Worm (Caenorhabditis elegans): ENCODE measurements around the gene srg-4.

Gene srg-4

DNA sequence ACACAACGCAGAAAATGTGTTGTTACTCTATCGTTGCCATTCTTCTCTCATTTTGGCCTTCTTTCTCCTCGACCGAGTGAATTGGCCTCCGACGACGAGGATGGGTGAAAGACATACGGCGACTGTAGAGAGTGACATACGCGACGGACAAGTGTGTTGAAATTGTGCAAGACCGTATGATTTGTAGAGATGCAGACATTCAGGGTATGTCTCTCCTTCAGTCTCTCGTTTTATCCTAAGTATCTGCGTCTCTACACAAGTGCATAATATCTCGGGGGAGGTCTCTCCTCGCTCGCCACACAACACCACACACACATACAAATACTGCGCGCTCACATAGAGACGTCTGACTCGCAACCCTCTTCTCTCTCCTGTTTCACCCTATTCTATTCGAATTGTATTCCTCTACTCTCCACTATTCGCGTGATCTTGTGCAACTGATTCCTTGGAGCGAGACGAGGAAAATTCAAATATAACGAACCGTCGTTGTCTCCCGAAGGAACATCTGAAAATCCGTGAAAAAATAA, 18.2 kb upstream of the srg-4 start, which contains the start of gene hmg-1.2:
Gene hmg-1.2, plus strand, starts transcription at position 311 of the 527 bp plus-strand sequence.
- TF ChIP-seq D1046.2 (GFP tag; IDR thresholded peaks at IDR 0.05) (no peak), spr-1 (tag; optimal IDR thresholded peaks at IDR 0.05) (peak; percentile 70), egl-27 (tag; optimal IDR thresholded peaks at IDR 0.05) (no peak), mdl-1 (tag; optimal IDR thresholded peaks at IDR 0.05) (peak; percentile 83 to 87), daf-19 (GFP tag; conservative IDR thresholded peaks at IDR 0.05) (0 out of 2 replicates have a peak, but pooled peaks have one; percentile 66), unc-130 (GFP tag; optimal IDR thresholded peaks at IDR 0.05) (no peak), mdt-29 (GFP tag; IDR thresholded peaks at IDR 0.05) (no peak), T20F7.1 (GFP tag; optimal IDR thresholded peaks at IDR 0.05) (peak; percentile 59), lin-15B (tag; optimal IDR thresholded peaks at IDR 0.05) (no peak), fos-1 (tag; optimal IDR thresholded peaks at IDR 0.05) (no peak), lin-38 (GFP tag; IDR thresholded peaks at IDR 0.05) (peak; percentile 52), aha-1 (tag) (peak; percentile 91), lin-39 (tag; optimal IDR thresholded peaks at IDR 0.05) (no peak), Y105C5A.15 (GFP tag; IDR thresholded peaks at IDR 0.05) (no peak), ceh-28 (tag; optimal IDR thresholded peaks at IDR 0.05) (no peak), T26A8.4 (GFP tag; IDR thresholded peaks at IDR 0.05) (peak; percentile 84), nhr-11 (tag; optimal IDR thresholded peaks at IDR 0.05) (peak; percentile 77), lim-7 (GFP tag; IDR thresholded peaks at IDR 0.05) (no peak), hif-1 (tag; optimal IDR thresholded peaks at IDR 0.05) (peak in 1 of 2 experiments; percentile 78), saeg-2 (GFP tag; IDR thresholded peaks at IDR 0.05) (no peak), ZK546.5 (tag; optimal IDR thresholded peaks at IDR 0.05) (no peak), ces-1 (GFP tag; optimal IDR thresholded peaks at IDR 0.05) (no peak), F10B5.3 (tag; optimal IDR thresholded peaks at IDR 0.05) (peak; percentile 58), ztf-11 (tag; optimal IDR thresholded peaks at IDR 0.05) (no peak), F44E2.7 (GFP tag; IDR thresholded peaks at IDR 0.05) (no peak), nhr-77 (tag; optimal IDR thresholded peaks at IDR 0.05) (peak; percentile 47), zag-1 (tag; optimal IDR thresholded peaks at IDR 0.05) (no peak), dmd-8 (GFP tag; IDR thresholded peaks at IDR 0.05) (peak; percentile 64; the same call in 1 of the 2 replicates), cey-2 (tag; optimal IDR thresholded peaks at IDR 0.05; ENCODE audit: borderline replicate concordance, insufficient read depth) (no peak), ceh-82 (tag; optimal IDR thresholded peaks at IDR 0.05) (no peak), ceh-44 (GFP tag; IDR thresholded peaks at IDR 0.05) (no peak), lin-13 (GFP tag; optimal IDR thresholded peaks at IDR 0.05) (peak; percentile 56), nhr-10 (tag; optimal IDR thresholded peaks at IDR 0.05) (peak; percentile 75), R02D3.7 (tag; optimal IDR thresholded peaks at IDR 0.05) (no peak), duxl-1 (tag; optimal IDR thresholded peaks at IDR 0.05; ENCODE audit: poor library complexity) (no peak), lir-3 (tag; optimal IDR thresholded peaks at IDR 0.05) (no peak), zip-11 (GFP tag; IDR thresholded peaks at IDR 0.05) (no peak), mep-1 (tag; optimal IDR thresholded peaks at IDR 0.05) (peak; percentile 84), mxl-2 (GFP tag; conservative IDR thresholded peaks at IDR 0.05) (no peak), F37D6.2 (tag; optimal IDR thresholded peaks at IDR 0.05) (peak; percentile 61), pqm-1 (tag; optimal IDR thresholded peaks at IDR 0.05) (no peak), snpc-4 (tag; optimal IDR thresholded peaks at IDR 0.05) (no peak), lin-29 (GFP tag; IDR thresholded peaks at IDR 0.05) (no peak), hmg-1.1 (GFP tag; IDR thresholded peaks at IDR 0.05) (peak; percentile 92), jun-1 (tag; optimal IDR thresholded peaks at IDR 0.05) (peak; percentile 60), nhr-41 (GFP tag; IDR thresholded peaks at IDR 0.05) (no peak), hlh-30 (tag; optimal IDR thresholded peaks at IDR 0.05; ENCODE audit: insufficient read depth) (peak; percentile 93), unc-62 (GFP tag; optimal IDR thresholded peaks at IDR 0.05 in 1 of 2) (peak in 1 of 2 experiments; percentile 99), unc-62 (tag; optimal IDR thresholded peaks at IDR 0.05) (no peak), daf-8 (GFP tag; IDR thresholded peaks at IDR 0.05) (no peak), php-3 (GFP tag; IDR thresholded peaks at IDR 0.05) (0 out of 2 replicates have a peak, but pooled peaks have one; percentile 11), ceh-20 (GFP tag; IDR thresholded peaks at IDR 0.05) (0 out of 2 replicates have a peak, but pooled peaks have one; percentile 44)

Data from whole organism, L4 larva.